Fruit fly (Drosophila melanogaster): ENCODE results near the gene CG15468.
A peak's percentile ranks its signal among the peaks of the same experiment; 100 is the strongest.

Gene CG15468

dm6 chrX:4938986-4939385 lies 21.9 kb downstream of the CG15468 start, which contains the start of gene Ptp4E (continued):
- TF ChIP-seq row (GFP tag; IDR thresholded peaks at IDR 0.05) (peak; percentile 36; the same call in 2 of the 3 replicates), CG31224 (GFP tag; IDR thresholded peaks at IDR 0.05) (no peak), gem (tag; optimal IDR thresholded peaks at IDR 0.05) (no peak), Dip2 (GFP tag; IDR thresholded peaks at IDR 0.05) (no peak), NfI (GFP tag; optimal IDR thresholded peaks at IDR 0.05) (no peak), cas (GFP tag; IDR thresholded peaks at IDR 0.05) (no peak), CG32772 (GFP tag; IDR thresholded peaks at IDR 0.05) (no peak), CG8089 (GFP tag; optimal IDR thresholded peaks at IDR 0.05) (no peak), wor (GFP tag; IDR thresholded peaks at IDR 0.05) (no peak), B-H2 (GFP tag; optimal IDR thresholded peaks at IDR 0.05) (no peak), CG2712 (tag; optimal IDR thresholded peaks at IDR 0.05) (peak; percentile 12), Xbp1 (GFP tag; optimal IDR thresholded peaks at IDR 0.05) (no peak), emc (GFP tag; optimal IDR thresholded peaks at IDR 0.05) (no peak), CG1024 (GFP tag; IDR thresholded peaks at IDR 0.05) (no peak), Abd-B (GFP tag; optimal IDR thresholded peaks at IDR 0.05) (no peak), CG16863 (GFP tag; optimal IDR thresholded peaks at IDR 0.05) (no peak), bigmax (GFP tag; optimal IDR thresholded peaks at IDR 0.05) (no peak), MESR4 (GFP tag; optimal IDR thresholded peaks at IDR 0.05) (peak; percentile 30), Fer1 (GFP tag; optimal IDR thresholded peaks at IDR 0.05) (peak; percentile 3), dimm (GFP tag; IDR thresholded peaks at IDR 0.05) (no peak), CG2120 (GFP tag; optimal IDR thresholded peaks at IDR 0.05) (no peak), CG10979 (tag; optimal IDR thresholded peaks at IDR 0.05) (no peak), wek (GFP tag; optimal IDR thresholded peaks at IDR 0.05) (peak; percentile 20), onecut (GFP tag; IDR thresholded peaks at IDR 0.05) (0 out of 2 replicates have a peak, but pooled peaks have one; percentile 21), CG7271 (tag; optimal IDR thresholded peaks at IDR 0.05) (no peak), CG34376 (GFP tag; optimal IDR thresholded peaks at IDR 0.05) (peak; percentile 8), chif (GFP tag; optimal IDR thresholded peaks at IDR 0.05) (no peak), zen2 (GFP tag; IDR thresholded peaks at IDR 0.05; ENCODE audit: partially characterized antibody) (no peak), HLH3B (GFP tag; IDR thresholded peaks at IDR 0.05) (no peak), CG18599 (GFP tag; optimal IDR thresholded peaks at IDR 0.05) (no peak), CG8944 (GFP tag; optimal IDR thresholded peaks at IDR 0.05) (no peak), exex (tag; optimal IDR thresholded peaks at IDR 0.05) (no peak), CG15011 (GFP tag; optimal IDR thresholded peaks at IDR 0.05) (no peak), CG4360 (GFP tag; IDR thresholded peaks at IDR 0.05) (0 out of 2 replicates have a peak, but pooled peaks have one; percentile 9), sqz (GFP tag; optimal IDR thresholded peaks at IDR 0.05) (no peak), crp (GFP tag; optimal IDR thresholded peaks at IDR 0.05) (no peak), fru (optimal IDR thresholded peaks at IDR 0.05) (no peak), CG16813 (GFP tag; IDR thresholded peaks at IDR 0.05; ENCODE audit: partially characterized antibody) (no peak), nom (GFP tag; optimal IDR thresholded peaks at IDR 0.05) (peak; percentile 47), D19B (GFP tag; optimal IDR thresholded peaks at IDR 0.05) (no peak), usp (GFP tag; optimal IDR thresholded peaks at IDR 0.05) (no peak), da (GFP tag; optimal IDR thresholded peaks at IDR 0.05) (no peak), Atf6 (GFP tag; IDR thresholded peaks at IDR 0.05) (peak; percentile 49; the same call in 1 of the 2 replicates), tup (GFP tag; optimal IDR thresholded peaks at IDR 0.05) (no peak), CG42726 (GFP tag; IDR thresholded peaks at IDR 0.05; ENCODE audit: partially characterized antibody) (peak; percentile 41; the same call in 1 of the 2 replicates), fd96Cb (tag; optimal IDR thresholded peaks at IDR 0.05) (no peak), h (optimal IDR thresholded peaks at IDR 0.05) (no peak), CG9437 (GFP tag; optimal IDR thresholded peaks at IDR 0.05) (no peak), Hsf (GFP tag; optimal IDR thresholded peaks at IDR 0.05) (no peak), CG31388 (GFP tag; optimal IDR thresholded peaks at IDR 0.05) (no peak), pnt (GFP tag; optimal IDR thresholded peaks at IDR 0.05) (no peak), CG7556 (GFP tag; optimal IDR thresholded peaks at IDR 0.05) (no peak)

All from whole organism, embryonic.